Worm (Caenorhabditis elegans): ENCODE data around the gene F16G10.7.

ce11 chrII:2366623-2367365 lies 13.3 kb downstream of the F16G10.7 start, which contains the start of the genes F43C11.12 and F16G10.5:
- TF ChIP-seq lim-6 (tag; optimal IDR thresholded peaks at IDR 0.05), result no peak
- no peak for TF ChIP-seq hlh-30 (tag; optimal IDR thresholded peaks at IDR 0.05; ENCODE audit: insufficient read depth)
- TF ChIP-seq hlh-15 (tag; optimal IDR thresholded peaks at IDR 0.05), result no peak
- no peak for TF ChIP-seq T23F11.4 (GFP tag; optimal IDR thresholded peaks at IDR 0.05)
- no peak for TF ChIP-seq ahr-1 (tag; optimal IDR thresholded peaks at IDR 0.05)
- TF ChIP-seq pha-4 (tag; optimal IDR thresholded peaks at IDR 0.05), result no peak
- no peak for TF ChIP-seq odd-2 (tag; optimal IDR thresholded peaks at IDR 0.05)
- no peak for TF ChIP-seq dmd-4 (tag; optimal IDR thresholded peaks at IDR 0.05; ENCODE audit: borderline replicate concordance)
- TF ChIP-seq ceh-9 (tag; optimal IDR thresholded peaks at IDR 0.05), result no peak
- no peak for TF ChIP-seq pha-2 (tag; optimal IDR thresholded peaks at IDR 0.05)
- TF ChIP-seq nhr-11 (tag; optimal IDR thresholded peaks at IDR 0.05), result no peak
